Fruit fly (Drosophila melanogaster) whole organism, embryonic: ENCODE measurements around the gene FoxL1.

Experiments used
- Bdp1 ChIP-seq: fragments of 200-800 bp; sonication (Bioruptor generic); optimal IDR thresholded peaks from 3 replicates; lab custom pipeline; 2016; ENCODE audit warnings: missing biosample characterization, missing genetic modification characterization
- CG11504 ChIP-seq: fragments of 200-800 bp; sonication (Bioruptor generic); optimal IDR thresholded peaks from 3 replicates; lab custom pipeline; 2019; ENCODE audit warnings: missing biosample characterization, mild to moderate bottlenecking, missing genetic modification characterization, moderate library complexity
- CG11696 ChIP-seq: fragments of 200-800 bp; sonication (Bioruptor generic); IDR thresholded peaks from 2 replicates; pipeline ENCODE4 v1.3.6; 2022; ENCODE audit warnings: missing biosample characterization, missing genetic modification characterization
- CG12071 ChIP-seq: fragments of 200-800 bp; sonication (Bioruptor generic); optimal IDR thresholded peaks from 3 replicates; lab custom pipeline; 2018; ENCODE audit warnings: missing biosample characterization, mild to moderate bottlenecking, missing genetic modification characterization
- CG12744 ChIP-seq: fragments of 200-800 bp; sonication (Bioruptor generic); optimal IDR thresholded peaks from 2 replicates; lab custom pipeline; 2016; ENCODE audit warnings: missing biosample characterization, missing genetic modification characterization
- CG14050 ChIP-seq: fragments of 200-800 bp; sonication (Bioruptor generic); IDR thresholded peaks from 3 replicates; pipeline ENCODE4 v1.3.6; 2022; ENCODE audit warnings: missing biosample characterization, missing genetic modification characterization
- CG15269 ChIP-seq: fragments of 200-800 bp; sonication (Bioruptor generic); optimal IDR thresholded peaks from 2 replicates; lab custom pipeline; 2018; ENCODE audit warnings: missing biosample characterization, mild to moderate bottlenecking, missing genetic modification characterization, moderate library complexity
- CG15514 ChIP-seq: fragments of 200-800 bp; sonication (Bioruptor generic); optimal IDR thresholded peaks from 3 replicates; lab custom pipeline; 2017; ENCODE audit warnings: missing biosample characterization, missing genetic modification characterization, mild to moderate bottlenecking, moderate library complexity, missing genetic modification reagents
- CG16779 ChIP-seq: fragments of 200-800 bp; sonication (Bioruptor generic); IDR thresholded peaks from 2 replicates; pipeline ENCODE4 v1.3.6; 2022; ENCODE audit warnings: missing biosample characterization, missing genetic modification characterization
- CG17361 ChIP-seq: fragments of 200-800 bp; sonication (Bioruptor generic); IDR thresholded peaks from 3 replicates; pipeline ENCODE4 v1.3.6; 2022; ENCODE audit warnings: missing biosample characterization, missing genetic modification characterization
- CG18476 ChIP-seq: fragments of 200-800 bp; sonication (Bioruptor generic); optimal IDR thresholded peaks from 2 replicates; lab custom pipeline; 2016; ENCODE audit warnings: missing biosample characterization, mild to moderate bottlenecking, missing genetic modification characterization
- CG2678 ChIP-seq: fragments of 200-800 bp; sonication (Bioruptor generic); optimal IDR thresholded peaks from 3 replicates; lab custom pipeline; 2019; ENCODE audit warnings: missing biosample characterization, mild to moderate bottlenecking, missing genetic modification characterization, moderate library complexity
- CG2712 ChIP-seq: fragments of 200-800 bp; optimal IDR thresholded peaks from 3 replicates; lab custom pipeline; 2019; ENCODE audit warnings: missing biosample characterization, mild to moderate bottlenecking, missing genetic modification characterization, moderate library complexity
- CG2889 ChIP-seq: fragments of 200-800 bp; sonication (Bioruptor generic); IDR thresholded peaks from 3 replicates; pipeline ENCODE4 v1.3.6; 2022; ENCODE audit warnings: missing biosample characterization, missing genetic modification characterization
- CG33213 ChIP-seq: fragments of 200-800 bp; sonication (Bioruptor generic); optimal IDR thresholded peaks from 3 replicates; lab custom pipeline; 2016; ENCODE audit warnings: missing biosample characterization, missing genetic modification characterization
- CG33557 ChIP-seq: fragments of 200-800 bp; sonication (Bioruptor generic); optimal IDR thresholded peaks from 2 replicates; lab custom pipeline; 2019; ENCODE audit warnings: missing biosample characterization, mild to moderate bottlenecking, missing genetic modification characterization, moderate library complexity
- CG4282 ChIP-seq: fragments of 200-800 bp; sonication (Bioruptor generic); optimal IDR thresholded peaks from 2 replicates; lab custom pipeline; 2016; ENCODE audit warnings: missing biosample characterization, missing genetic modification characterization
- CG4707 ChIP-seq: fragments of 200-800 bp; sonication (Bioruptor generic); optimal IDR thresholded peaks from 2 replicates; lab custom pipeline; 2018; ENCODE audit warnings: missing biosample characterization, mild to moderate bottlenecking, missing genetic modification characterization, moderate library complexity
- CG6654 ChIP-seq: fragments of 200-800 bp; sonication (Bioruptor generic); optimal IDR thresholded peaks from 2 replicates; lab custom pipeline; 2017; ENCODE audit warnings: missing biosample characterization, mild to moderate bottlenecking, missing genetic modification characterization
- CG6683 ChIP-seq: fragments of 200-800 bp; sonication (Bioruptor generic); optimal IDR thresholded peaks from 2 replicates; lab custom pipeline; 2017; ENCODE audit warnings: missing biosample characterization, mild to moderate bottlenecking, missing genetic modification characterization, missing genetic modification reagents
- CG6854 ChIP-seq: fragments of 200-800 bp; sonication (Bioruptor generic); optimal IDR thresholded peaks from 3 replicates; lab custom pipeline; 2017; ENCODE audit warnings: missing biosample characterization, mild to moderate bottlenecking, missing genetic modification characterization
- Chrac-16 ChIP-seq: fragments of 200-800 bp; sonication (Bioruptor generic); optimal IDR thresholded peaks from 3 replicates; lab custom pipeline; 2016; ENCODE audit warnings: missing biosample characterization, missing genetic modification characterization
- D19A ChIP-seq: fragments of 200-800 bp; optimal IDR thresholded peaks from 3 replicates; lab custom pipeline; 2019; ENCODE audit warnings: missing biosample characterization, mild to moderate bottlenecking, missing genetic modification characterization, moderate library complexity
- Elba2 ChIP-seq: fragments of 200-800 bp; sonication (Bioruptor generic); optimal IDR thresholded peaks from 3 replicates; lab custom pipeline; 2016; ENCODE audit warnings: missing biosample characterization, missing genetic modification characterization
- Fer1 ChIP-seq: fragments of 200-800 bp; sonication (Bioruptor generic); optimal IDR thresholded peaks from 2 replicates; lab custom pipeline; 2017; ENCODE audit warnings: missing biosample characterization, mild to moderate bottlenecking, missing genetic modification characterization
- Fer2 ChIP-seq: fragments of 200-800 bp; sonication (Bioruptor generic); optimal IDR thresholded peaks from 2 replicates; lab custom pipeline; 2018; ENCODE audit warnings: missing biosample characterization, mild to moderate bottlenecking, missing genetic modification characterization, moderate library complexity
- Gug ChIP-seq: fragments of 200-800 bp; sonication (Bioruptor generic); IDR thresholded peaks from 4 replicates; pipeline ENCODE4 v1.3.6; 2022; ENCODE audit warnings: missing biosample characterization, missing genetic modification characterization
- Hand ChIP-seq: fragments of 200-800 bp; sonication (Bioruptor generic); optimal IDR thresholded peaks from 2 replicates; lab custom pipeline; 2017; ENCODE audit warnings: mild to moderate bottlenecking, missing biosample characterization, missing genetic modification reagents, missing genetic modification characterization
- Hmx ChIP-seq: fragments of 200-800 bp; sonication (Bioruptor generic); optimal IDR thresholded peaks from 2 replicates; lab custom pipeline; 2016; ENCODE audit warnings: missing biosample characterization, missing genetic modification characterization
- Side ChIP-seq: fragments of 200-800 bp; sonication (Bioruptor generic); optimal IDR thresholded peaks from 2 replicates; lab custom pipeline; 2016; ENCODE audit warnings: missing biosample characterization, missing genetic modification characterization
- Sin3A ChIP-seq: fragments of >200 bp; optimal IDR thresholded peaks from 2 replicates; lab custom pipeline; 2018
- Sox102F ChIP-seq: fragments of 200-800 bp; sonication (Bioruptor generic); optimal IDR thresholded peaks from 2 replicates; lab custom pipeline; 2018; ENCODE audit warnings: missing biosample characterization, mild to moderate bottlenecking, missing genetic modification characterization, moderate library complexity
- Trl ChIP-seq, 3 experiments: fragments of >200 bp in 2 of 3; fragments of 200-800 bp in 1 of 3; sonication (Bioruptor generic) in 1 of 3; optimal IDR thresholded peaks; 2 replicates in 1 of 3; 3 replicates in 2 of 3; lab custom pipeline; 2016 to 2017; ENCODE audit warnings: missing biosample characterization in 1 of 3, missing genetic modification characterization in 1 of 3
- abd-A ChIP-seq: fragments of 200-800 bp; sonication (Bioruptor generic); optimal IDR thresholded peaks from 3 replicates; lab custom pipeline; 2019; ENCODE audit warnings: missing biosample characterization, mild to moderate bottlenecking, missing genetic modification characterization, moderate library complexity
- amos ChIP-seq: fragments of 200-800 bp; sonication (Bioruptor generic); IDR thresholded peaks from 2 replicates; pipeline ENCODE4 v1.3.6; 2022; ENCODE audit warnings: missing biosample characterization, missing genetic modification characterization; ENCODE audit not compliant: partially characterized antibody
- ase ChIP-seq: fragments of 200-800 bp; sonication (Bioruptor generic); IDR thresholded peaks from 3 replicates; pipeline ENCODE4 v1.3.6; 2022; ENCODE audit warnings: missing biosample characterization, missing genetic modification characterization
- ato ChIP-seq: fragments of 200-800 bp; sonication (Bioruptor generic); IDR thresholded peaks from 2 replicates; pipeline ENCODE4 v1.3.6; 2022; ENCODE audit warnings: missing biosample characterization, missing genetic modification characterization; ENCODE audit not compliant: partially characterized antibody
- az2 ChIP-seq: fragments of 200-800 bp; sonication (Bioruptor generic); optimal IDR thresholded peaks from 3 replicates; lab custom pipeline; 2016; ENCODE audit warnings: missing biosample characterization, missing genetic modification characterization
- cg ChIP-seq: fragments of 200-800 bp; sonication (Bioruptor generic); optimal IDR thresholded peaks from 3 replicates; lab custom pipeline; 2019; ENCODE audit warnings: missing biosample characterization, mild to moderate bottlenecking, missing genetic modification characterization, moderate library complexity
- chn ChIP-seq: fragments of 200-800 bp; sonication (Bioruptor generic); optimal IDR thresholded peaks from 2 replicates; lab custom pipeline; 2016; ENCODE audit warnings: missing biosample characterization, missing genetic modification characterization
- fd64A ChIP-seq: fragments of 200-800 bp; sonication (Bioruptor generic); optimal IDR thresholded peaks from 3 replicates; lab custom pipeline; 2018; ENCODE audit warnings: missing biosample characterization, mild to moderate bottlenecking, missing genetic modification characterization
- fru ChIP-seq: fragments of >200 bp; optimal IDR thresholded peaks from 2 replicates; lab custom pipeline; 2017
- gcm2 ChIP-seq: fragments of 200-800 bp; sonication (Bioruptor generic); optimal IDR thresholded peaks from 2 replicates; lab custom pipeline; 2016; ENCODE audit warnings: missing biosample characterization, missing genetic modification characterization
- gro ChIP-seq: fragments of 200-800 bp; sonication (Bioruptor generic); optimal IDR thresholded peaks from 2 replicates; lab custom pipeline; 2016; ENCODE audit warnings: missing biosample characterization, missing genetic modification characterization
- gsb-n ChIP-seq: fragments of 200-800 bp; sonication (Bioruptor generic); optimal IDR thresholded peaks from 3 replicates; lab custom pipeline; 2018; ENCODE audit warnings: missing biosample characterization, mild to moderate bottlenecking, missing genetic modification characterization
- hth ChIP-seq: fragments of >200 bp; optimal IDR thresholded peaks from 2 replicates; lab custom pipeline; 2017; ENCODE audit warnings: inconsistent platforms
- jumu ChIP-seq: fragments of 200-800 bp; sonication (Bioruptor generic); optimal IDR thresholded peaks from 3 replicates; lab custom pipeline; 2016; ENCODE audit warnings: missing biosample characterization, missing genetic modification characterization
- lbe ChIP-seq: fragments of 200-800 bp; sonication (Bioruptor generic); optimal IDR thresholded peaks from 2 replicates; lab custom pipeline; 2016; ENCODE audit warnings: missing biosample characterization, mild to moderate bottlenecking, missing genetic modification characterization
- pum ChIP-seq: fragments of 200-800 bp; sonication (Bioruptor generic); optimal IDR thresholded peaks from 2 replicates; lab custom pipeline; 2016; ENCODE audit warnings: missing biosample characterization, missing genetic modification characterization
- scrt ChIP-seq: fragments of 200-800 bp; sonication (Bioruptor generic); optimal IDR thresholded peaks from 2 replicates; lab custom pipeline; 2018; ENCODE audit warnings: missing biosample characterization, mild to moderate bottlenecking, missing genetic modification characterization, moderate library complexity
- slou ChIP-seq: fragments of 200-800 bp; sonication (Bioruptor generic); optimal IDR thresholded peaks from 3 replicates; lab custom pipeline; 2016; ENCODE audit warnings: missing biosample characterization, missing genetic modification characterization
- tin ChIP-seq: fragments of 200-800 bp; sonication (Bioruptor generic); optimal IDR thresholded peaks from 3 replicates; lab custom pipeline; 2016; ENCODE audit warnings: missing biosample characterization, missing genetic modification characterization

FoxL1 gene

DNA sequence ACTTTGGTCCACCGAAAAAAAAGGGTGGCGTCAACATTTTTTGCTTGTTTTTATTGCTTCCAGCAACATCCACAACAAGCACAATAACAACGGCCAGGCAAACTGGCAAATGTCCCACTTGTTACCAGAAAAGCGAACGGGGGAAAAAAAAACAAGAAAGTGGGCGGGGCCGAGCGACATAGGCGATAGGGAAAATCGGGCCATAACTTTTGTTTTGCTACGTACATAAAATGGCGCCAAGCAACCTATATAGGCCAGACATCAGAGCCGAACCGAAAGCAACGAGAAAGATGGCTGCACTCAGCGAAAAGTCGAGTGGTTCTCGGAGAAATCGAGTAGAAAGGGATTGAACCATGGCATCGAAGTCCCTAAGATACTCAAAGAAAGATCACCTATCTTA lies 11.4 kb upstream of the FoxL1 start:
- TF ChIP-seq CG14050 (no peak), CG11696 (GFP tag; lab: Robert Waterston, UW) (no peak), Side (GFP tag; lab: Kevin White, UChicago) (no peak), CG4282 (GFP tag; lab: Kevin White, UChicago) (no peak), fd64A (no peak), CG17361 (GFP tag; lab: Robert Waterston, UW) (0 out of 3 replicates have a peak, but pooled peaks have one; percentile 37), Gug (GFP tag; lab: Robert Waterston, UW) (0 out of 4 replicates have a peak, but pooled peaks have one; percentile 12), az2 (GFP tag; lab: Kevin White, UChicago) (peak; percentile 4), CG6654 (GFP tag; lab: Kevin White, UChicago) (no peak), CG18476 (no peak), scrt (GFP tag; lab: Kevin White, UChicago) (peak; percentile 77), Elba2 (GFP tag; lab: Kevin White, UChicago) (no peak), jumu (no peak), ase (no peak), Bdp1 (GFP tag; lab: Kevin White, UChicago) (no peak), tin (GFP tag; lab: Kevin White, UChicago) (no peak), pum (GFP tag; lab: Kevin White, UChicago) (no peak), CG15514 (GFP tag; lab: Kevin White, UChicago) (no peak), CG15269 (tag; lab: Kevin White, UChicago) (no peak), CG12071 (GFP tag; lab: Kevin White, UChicago) (no peak), Hmx (GFP tag; lab: Kevin White, UChicago) (no peak), CG6683 (GFP tag; lab: Kevin White, UChicago) (no peak), CG11504 (tag; lab: Kevin White, UChicago) (no peak), CG33213 (GFP tag; lab: Kevin White, UChicago) (no peak), CG12744 (GFP tag; lab: Kevin White, UChicago) (no peak), CG2712 (tag; lab: Kevin White, UChicago) (no peak), Sin3A (no peak), abd-A (tag; lab: Kevin White, UChicago) (no peak), Fer2 (tag; lab: Kevin White, UChicago) (no peak), CG2678 (tag; lab: Kevin White, UChicago) (peak; percentile 22), fru (no peak), hth (no peak), CG4707 (GFP tag; lab: Kevin White, UChicago) (no peak), Hand (no peak), gcm2 (GFP tag; lab: Kevin White, UChicago) (no peak), Chrac-16 (GFP tag; lab: Kevin White, UChicago) (no peak), Sox102F (GFP tag; lab: Kevin White, UChicago) (peak; percentile 7), amos (no peak), gro (GFP tag; lab: Kevin White, UChicago) (no peak), slou (GFP tag; lab: Kevin White, UChicago) (no peak), chn (GFP tag; lab: Kevin White, UChicago) (no peak), cg (GFP tag; lab: Kevin White, UChicago) (no peak), CG16779 (GFP tag; lab: Robert Waterston, UW) (no peak), CG2889 (GFP tag; lab: Robert Waterston, UW) (no peak), Trl (optimal IDR thresholded peaks at IDR 0.05; lab: Kevin White, UChicago) (no peak), Trl (GFP tag; optimal IDR thresholded peaks at IDR 0.05; lab: Kevin White, UChicago) (no peak), D19A (tag; lab: Kevin White, UChicago) (no peak), Fer1 (no peak), CG33557 (GFP tag; lab: Kevin White, UChicago) (no peak), CG6854 (GFP tag; lab: Kevin White, UChicago) (no peak), ato (GFP tag; lab: Robert Waterston, UW) (no peak), gsb-n (tag; lab: Kevin White, UChicago) (no peak), lbe (GFP tag; lab: Kevin White, UChicago) (no peak)
